Worm (Caenorhabditis elegans): ENCODE data around the gene Y49G5A.1.

ce11 chrV:5259448-5259847 lies 27.7 kb downstream of the Y49G5A.1 start, which contains the start of gene srt-70:
- TF ChIP-seq klf-2 (GFP tag; conservative IDR thresholded peaks at IDR 0.05): no peak
- no peak for TF ChIP-seq T22C8.4 (GFP tag; IDR thresholded peaks at IDR 0.05)
- no peak for TF ChIP-seq flt-1 (GFP tag; IDR thresholded peaks at IDR 0.05)
- no peak for TF ChIP-seq ztf-23 (GFP tag; IDR thresholded peaks at IDR 0.05)
- TF ChIP-seq cog-1 (tag; optimal IDR thresholded peaks at IDR 0.05): no peak
- TF ChIP-seq ref-1 (GFP tag; conservative IDR thresholded peaks at IDR 0.05): no peak

Measured in whole organism, midembryonic.